Worm (Caenorhabditis elegans) whole organism, L4/young adult: ENCODE data around the gene ssup-72.
"Not testable (repeated sequence)": the region's sequence is repeated elsewhere in the genome, so short reads cannot be mapped to it uniquely, and the experiment has no call there.

ENCODE experiments used
- W03F9.2 ChIP-seq: fragments of 150-350 bp; optimal IDR thresholded peaks from 2 replicates; lab custom pipeline; 2014; ENCODE audit warnings: missing biosample characterization, missing genetic modification characterization
- dao-5 ChIP-seq: sonication (generic microtip); optimal IDR thresholded peaks from 2 replicates; lab custom pipeline; 2016; ENCODE audit warnings: missing genotype, missing genetic modification characterization, moderate library complexity, missing compliant biosample characterization
- him-1 ChIP-seq: sonication (generic microtip); optimal IDR thresholded peaks from 2 replicates; lab custom pipeline; 2016; ENCODE audit warnings: missing genotype, missing genetic modification reagents, missing genetic modification characterization, missing compliant biosample characterization

The ssup-72 gene

DNA sequence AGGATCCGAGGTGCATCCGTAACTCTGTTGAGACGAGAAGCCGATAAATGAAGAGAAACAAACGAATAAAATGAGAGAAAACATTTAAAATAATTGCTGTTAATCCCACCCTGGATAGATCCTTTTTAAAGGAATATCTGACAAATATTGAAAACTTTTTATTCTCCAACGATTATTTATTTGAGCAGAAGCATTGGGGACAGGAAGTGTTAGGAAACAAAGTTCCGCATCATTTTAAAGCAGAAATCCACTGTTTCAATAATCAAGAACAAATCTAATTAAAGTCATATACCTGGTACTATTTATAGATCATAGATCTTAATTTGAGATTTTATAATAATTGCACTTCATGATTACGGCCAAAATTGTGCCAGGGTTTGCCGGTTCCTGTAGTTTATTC is 25.5 kb upstream of the ssup-72 start, which contains the start of gene F41G3.20:
Gene F41G3.20 (minus strand): TSS at position 101 of the 400 bp plus-strand sequence.
- TF ChIP-seq him-1 (tag; lab: Kevin White, UChicago) (no peak), W03F9.2 (tag; lab: Kevin White, UChicago) (no peak), dao-5 (no peak)

DNA sequence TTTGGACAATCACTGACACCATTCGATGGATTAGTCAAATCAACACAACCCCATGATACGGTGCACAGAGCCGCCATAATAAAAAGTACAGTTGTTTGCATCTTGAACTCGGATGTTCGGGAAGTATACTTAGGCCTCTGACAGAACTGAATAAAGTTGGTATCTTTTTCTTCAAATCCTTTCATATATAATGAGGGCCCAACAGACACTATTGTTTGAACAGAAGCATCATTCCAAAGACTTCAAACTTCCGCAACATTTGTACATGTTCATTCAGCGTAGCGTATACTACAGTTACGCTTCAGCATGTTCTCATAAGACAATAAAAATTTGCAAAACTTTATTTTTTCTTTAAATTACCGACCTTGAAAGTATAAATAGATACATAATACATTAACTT is 24.4 kb upstream of the ssup-72 start, which contains the start of gene F41G3.19:
Gene F41G3.19 (minus strand): TSS at position 101 of the 400 bp plus-strand sequence.
- no peak for TF ChIP-seq W03F9.2 (tag; lab: Kevin White, UChicago)
- no peak for TF ChIP-seq dao-5
- TF ChIP-seq him-1 (tag; lab: Kevin White, UChicago), result no peak

DNA sequence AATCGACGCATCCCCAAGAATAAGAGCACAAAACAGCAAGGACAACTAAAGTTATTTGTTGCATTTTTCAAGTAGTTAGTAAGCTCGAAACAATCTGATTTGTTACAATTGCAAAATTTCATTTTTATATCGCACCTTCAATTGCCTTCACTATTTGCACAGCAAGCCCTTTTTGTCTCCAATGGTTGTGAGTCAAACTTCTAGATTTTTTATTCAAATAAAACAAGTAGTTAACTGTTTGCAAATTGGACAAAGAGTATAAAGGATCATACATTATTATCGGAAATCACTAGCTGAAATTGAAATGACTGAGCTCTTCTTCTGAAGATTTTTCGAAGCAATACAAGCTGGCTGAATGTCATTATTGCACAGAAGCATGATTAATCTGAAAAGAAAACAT is 23.5 kb upstream of the ssup-72 start, which contains the start of gene F41G3.21:
Gene F41G3.21 (minus strand): TSS at position 101 of the 400 bp plus-strand sequence.
- TF ChIP-seq him-1 (tag; lab: Kevin White, UChicago) (no peak), dao-5 (no peak), W03F9.2 (tag; lab: Kevin White, UChicago) (no peak)

DNA sequence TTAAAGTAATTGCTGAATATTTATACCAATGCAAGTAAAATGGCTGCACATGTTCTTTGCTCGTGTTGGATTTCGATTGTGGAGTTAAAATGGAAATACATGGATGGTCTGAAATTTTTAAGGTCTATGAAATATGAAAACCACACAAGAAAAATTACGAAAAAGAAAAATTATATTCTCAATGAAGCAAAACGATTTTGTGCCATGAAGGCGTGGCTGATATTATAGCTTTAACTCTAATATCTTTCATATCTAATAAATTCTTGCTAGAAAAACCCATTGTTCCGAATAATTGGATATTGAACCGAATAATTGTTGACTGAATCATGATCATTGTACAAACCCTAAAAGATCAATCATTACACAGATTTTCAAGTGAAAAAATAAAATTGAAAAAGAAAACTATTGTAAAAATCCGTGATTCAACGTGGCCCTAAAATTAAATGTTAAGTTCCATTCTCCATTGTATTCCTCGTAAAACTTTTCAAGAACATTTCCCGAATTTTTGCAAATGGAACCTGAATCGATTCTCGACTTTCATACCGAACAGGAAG is 21.6 kb upstream of the ssup-72 start, which contains the start of the genes srx-95 and fis-1:
Gene srx-95 (minus strand): TSS at position 101 of the 554 bp plus-strand sequence.
Gene fis-1 (plus strand): TSS at position 504 of the 554 bp plus-strand sequence.
- TF ChIP-seq him-1 (tag; lab: Kevin White, UChicago), result no peak

DNA sequence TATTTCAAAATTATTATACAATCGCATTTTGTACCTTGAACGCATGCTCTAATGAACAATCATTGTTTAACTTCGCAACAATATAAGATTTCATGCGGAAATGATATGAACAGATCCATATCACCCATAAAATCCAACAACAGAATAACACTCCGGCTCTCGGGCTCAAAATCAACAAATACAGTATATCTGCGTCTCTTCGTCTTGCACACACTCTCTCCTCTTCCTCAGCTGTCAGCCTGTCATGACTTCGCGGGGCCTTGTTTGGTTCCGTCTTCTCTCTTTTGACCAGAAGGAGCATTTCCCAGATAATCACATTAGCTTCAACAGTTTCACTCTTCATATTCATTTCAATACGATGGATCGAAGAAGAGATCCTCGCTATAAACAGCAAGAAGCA is 20.2 kb upstream of the ssup-72 start, which contains the start of gene F41G3.3:
Gene F41G3.3 (plus strand): TSS at position 301 of the 400 bp plus-strand sequence.
- TF ChIP-seq W03F9.2 (tag; lab: Kevin White, UChicago) (no peak), him-1 (tag; lab: Kevin White, UChicago) (no peak), dao-5 (no peak)

DNA sequence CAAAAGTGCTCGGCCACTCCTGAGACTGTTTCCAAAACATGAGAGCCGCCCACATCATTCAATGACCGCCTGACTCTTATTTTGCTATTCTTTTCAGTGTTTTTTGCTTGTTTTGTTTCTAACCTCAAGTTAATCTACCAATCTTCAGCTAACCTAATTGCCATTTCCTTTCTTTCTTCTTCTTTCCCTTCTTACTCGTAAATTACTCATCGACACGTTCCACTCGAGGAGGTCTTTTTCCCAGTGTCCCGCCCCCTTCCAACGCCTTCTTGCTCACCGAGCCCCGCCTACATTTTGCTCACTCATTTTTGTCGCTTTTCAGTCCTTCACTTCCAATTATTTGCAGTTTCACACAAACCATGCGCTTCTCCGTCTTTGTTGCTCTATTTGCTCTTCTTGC is 11.7 kb upstream of the ssup-72 start, which contains the start of gene nlp-50:
Gene nlp-50 (plus strand): TSS at position 301 of the 400 bp plus-strand sequence.
- no peak for TF ChIP-seq dao-5
- TF ChIP-seq W03F9.2 (tag; lab: Kevin White, UChicago), result no peak
- no peak for TF ChIP-seq him-1 (tag; lab: Kevin White, UChicago)

DNA sequence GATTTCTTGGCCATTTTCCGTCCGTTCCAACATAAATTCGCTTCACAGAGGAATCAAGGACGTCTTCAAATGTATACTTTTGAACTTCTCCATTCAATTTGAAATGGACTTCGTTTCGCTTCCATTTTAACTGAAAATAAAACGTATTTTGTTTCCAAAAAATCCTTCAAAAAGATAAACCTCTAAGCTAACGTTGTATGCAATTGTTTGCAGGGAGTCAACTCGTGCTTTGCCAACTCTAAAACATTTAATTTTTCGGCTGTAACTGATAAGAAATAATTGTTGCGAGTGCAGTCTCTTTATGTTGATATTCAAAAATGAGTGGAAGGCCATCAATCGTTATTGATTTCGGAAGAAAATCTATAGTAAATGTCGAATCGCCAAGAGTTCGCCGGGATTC is 8.4 kb upstream of the ssup-72 start, which contains the start of gene F41G3.18:
Gene F41G3.18 (plus strand): TSS at position 301 of the 400 bp plus-strand sequence.
- TF ChIP-seq W03F9.2 (tag; lab: Kevin White, UChicago), result no peak
- no peak for TF ChIP-seq dao-5

DNA sequence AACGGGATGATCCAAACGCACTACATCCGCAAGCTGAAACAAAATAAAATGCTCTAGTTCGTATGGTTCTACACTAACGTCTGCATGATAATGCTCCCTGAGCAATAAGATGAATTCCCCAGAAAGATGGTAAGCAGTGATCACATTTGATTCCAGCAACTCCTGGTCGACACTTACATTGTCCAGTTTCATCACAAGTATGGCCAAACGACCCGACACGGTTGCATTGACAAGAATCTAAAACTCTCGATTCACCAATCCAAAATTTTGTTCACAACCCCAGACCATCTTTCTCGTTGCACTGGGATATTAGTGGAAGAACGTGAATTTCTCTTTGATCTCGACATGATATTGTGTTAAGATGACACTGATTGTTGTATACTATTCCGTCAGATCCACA is 6.4 kb upstream of the ssup-72 start:
- TF ChIP-seq him-1 (tag; lab: Kevin White, UChicago) (no peak), dao-5 (no peak), W03F9.2 (tag; lab: Kevin White, UChicago) (no peak)

DNA sequence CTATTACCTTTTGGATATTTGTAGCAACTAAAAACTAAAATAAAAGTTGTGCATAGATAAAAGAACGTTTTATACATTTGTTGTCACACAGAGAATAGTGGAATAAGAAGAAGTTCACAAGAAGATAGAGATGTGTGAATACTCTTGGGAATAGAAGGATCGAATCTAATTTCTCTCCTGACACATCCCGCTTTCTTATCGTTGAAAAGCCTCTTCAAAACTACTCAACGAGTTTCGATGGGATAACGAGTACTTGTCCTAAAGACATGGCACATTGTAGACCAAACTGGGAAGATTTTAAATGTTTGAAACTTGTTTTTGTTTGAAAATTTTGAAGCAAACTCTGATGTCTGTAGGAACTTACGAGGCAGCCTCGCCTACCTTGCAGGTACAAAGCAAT is 3.9 kb upstream of the ssup-72 start:
- TF ChIP-seq him-1 (tag; lab: Kevin White, UChicago), result no peak

DNA sequence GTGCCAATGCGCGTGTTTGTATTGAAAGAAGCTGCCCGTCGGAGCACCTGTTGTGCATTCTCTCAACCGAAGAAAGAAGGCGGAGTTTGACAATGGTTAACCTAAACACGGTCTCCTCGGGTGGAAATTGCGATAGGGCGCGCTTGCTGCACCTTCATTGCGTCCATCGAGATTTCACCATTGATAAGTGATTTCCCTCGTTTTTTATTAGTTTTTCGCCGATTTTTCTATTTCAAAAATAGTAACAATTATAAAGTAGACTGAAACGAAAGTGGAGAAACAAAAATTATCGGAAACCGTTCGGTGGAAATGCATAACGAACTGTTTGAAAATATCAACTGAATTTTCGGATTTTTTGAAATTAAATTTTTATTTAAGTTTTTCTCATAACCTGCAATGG is 1.3 kb upstream of the ssup-72 start, which contains the start of gene agr-1:
Gene agr-1 (minus strand): TSS at position 101 of the 400 bp plus-strand sequence.
- not testable (repeated sequence) for TF ChIP-seq him-1 (tag; lab: Kevin White, UChicago); W03F9.2 (tag; lab: Kevin White, UChicago); dao-5

DNA sequence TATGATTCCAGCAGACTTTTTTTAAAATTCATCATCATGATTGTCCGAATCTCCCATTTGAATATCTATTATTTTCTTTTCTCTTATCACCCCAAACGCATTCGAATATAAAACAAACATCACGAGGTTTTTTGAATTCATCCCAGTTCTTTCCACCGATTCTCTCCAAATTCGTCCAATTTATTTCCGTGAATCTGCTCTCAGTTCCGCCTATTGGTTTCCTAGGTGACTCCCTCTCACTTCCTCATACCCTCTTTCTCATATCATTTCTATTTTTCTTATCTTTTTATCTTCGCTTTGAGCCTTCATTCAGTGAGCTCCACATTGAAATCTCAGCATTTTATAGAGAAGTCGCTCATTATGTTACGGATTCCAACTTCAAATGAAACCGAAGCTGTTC is 2.7 kb downstream of the ssup-72 start, which contains the start of gene T13C2.7:
Gene T13C2.7 (plus strand): TSS at position 301 of the 400 bp plus-strand sequence.
- TF ChIP-seq him-1 (tag; lab: Kevin White, UChicago), result no peak
- TF ChIP-seq W03F9.2 (tag; lab: Kevin White, UChicago), result no peak
- no peak for TF ChIP-seq dao-5

DNA sequence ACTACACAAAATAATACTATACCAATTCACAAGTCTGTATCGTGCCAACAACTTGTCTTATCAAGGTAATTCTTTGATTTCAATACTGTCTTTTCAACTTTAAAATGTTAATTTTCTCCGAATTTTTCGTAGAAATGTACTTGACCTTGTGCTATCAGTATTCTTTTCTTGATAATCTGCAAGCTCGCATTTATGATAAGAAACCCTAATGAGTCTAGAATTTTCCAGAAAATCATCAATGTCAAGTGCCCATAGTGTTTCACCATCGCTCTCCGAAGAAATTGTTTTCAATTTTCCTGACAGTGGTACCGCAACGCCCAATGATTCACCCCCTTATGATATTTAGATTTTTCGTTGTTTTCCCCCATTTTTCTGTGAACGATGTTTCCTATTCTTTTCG is 4.8 kb downstream of the ssup-72 start:
- TF ChIP-seq dao-5, result no peak
- no peak for TF ChIP-seq him-1 (tag; lab: Kevin White, UChicago)
- TF ChIP-seq W03F9.2 (tag; lab: Kevin White, UChicago), result no peak

DNA sequence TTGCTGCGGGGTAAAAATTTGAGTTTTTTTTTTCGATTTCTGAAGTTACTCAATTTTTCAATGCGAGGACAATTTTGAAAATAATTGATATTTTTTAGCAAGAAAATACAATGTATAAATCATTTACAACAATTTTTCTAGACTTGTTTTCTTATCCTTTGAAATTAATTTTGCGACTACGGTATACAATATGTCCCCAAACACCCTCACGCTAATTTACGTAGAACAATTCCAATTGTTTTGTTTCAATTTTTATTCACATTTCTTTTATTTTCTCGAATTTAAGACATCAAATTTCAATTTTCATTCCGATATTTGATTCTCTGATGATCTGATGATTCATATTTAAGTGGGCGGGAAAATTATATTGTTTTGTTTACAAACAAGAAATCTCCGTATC is 5.6 kb downstream of the ssup-72 start:
- TF ChIP-seq W03F9.2 (tag; lab: Kevin White, UChicago) (no peak), dao-5 (no peak), him-1 (tag; lab: Kevin White, UChicago) (no peak)

DNA sequence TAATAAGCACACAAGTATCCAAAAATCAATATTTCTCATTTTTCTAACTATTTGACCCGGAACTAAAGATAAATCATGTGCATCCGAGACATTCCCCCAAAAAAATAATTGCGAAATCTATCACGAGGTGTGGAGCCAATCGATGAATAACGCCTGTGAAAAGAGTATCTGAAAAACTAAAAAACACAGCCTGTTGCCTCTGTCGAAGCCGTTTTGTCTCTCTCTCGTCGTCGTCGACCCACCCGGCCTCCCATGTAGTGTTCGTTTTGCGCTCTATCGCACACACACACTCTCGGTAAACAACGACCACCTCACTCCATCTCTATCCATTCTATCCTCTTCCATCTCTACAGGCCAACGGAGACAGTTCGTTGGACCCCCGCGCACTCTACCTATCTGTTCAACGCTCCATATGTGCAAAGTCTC is 6.4 kb downstream of the ssup-72 start:
- TF ChIP-seq him-1 (tag; lab: Kevin White, UChicago) (no peak), W03F9.2 (tag; lab: Kevin White, UChicago) (peak; percentile 7), dao-5 (peak; percentile 52)
